Fruit fly (Drosophila melanogaster) S2 (cell line): Measurements from ENCODE around the gene MED1.

Source experiments
- CG8478 ChIP-seq: fragments of >200 bp; optimal IDR thresholded peaks from 2 replicates; lab custom pipeline; 2018
- CTCF ChIP-seq, 2 experiments: fragments of >200 bp; optimal IDR thresholded peaks; 2 replicates each; lab custom pipeline; 2018

- TF ChIP-seq CTCF (optimal IDR thresholded peaks at IDR 0.05; lab: Kevin White, UChicago) = no peak
- TF ChIP-seq CG8478 (lab: Kevin White, UChicago) = no peak
Measured at dm6 chr3L:21610535-21610934, 23.7 kb downstream of the MED1 start.
